Fruit fly (Drosophila melanogaster) whole organism, pupa: ENCODE data around the gene CG10035.

Experiments used
- CG10348 ChIP-seq: fragments of 200-800 bp; sonication (Bioruptor generic); IDR thresholded peaks from 2 replicates; pipeline ENCODE4 v1.3.6; 2022; ENCODE audit warnings: missing biosample characterization, missing genetic modification characterization
- CG12605 ChIP-seq: fragments of 200-800 bp; sonication (Bioruptor generic); IDR thresholded peaks from 2 replicates; pipeline ENCODE4 v1.3.6; 2022; ENCODE audit warnings: missing biosample characterization, missing genetic modification characterization
- CG13204 ChIP-seq: fragments of 200-800 bp; sonication (Bioruptor generic); optimal IDR thresholded peaks from 2 replicates; lab custom pipeline; 2018; ENCODE audit warnings: missing biosample characterization, mild to moderate bottlenecking, missing genetic modification characterization, moderate library complexity
- CG14655 ChIP-seq: fragments of 200-800 bp; sonication (Bioruptor generic); optimal IDR thresholded peaks from 3 replicates; lab custom pipeline; 2017; ENCODE audit warnings: mild to moderate bottlenecking, missing biosample characterization, missing genetic modification reagents, missing genetic modification characterization
- CG15710 ChIP-seq: fragments of 200-800 bp; sonication (Bioruptor generic); optimal IDR thresholded peaks from 2 replicates; lab custom pipeline; 2018; ENCODE audit warnings: missing biosample characterization, mild to moderate bottlenecking, missing genetic modification characterization, moderate library complexity
- CG17806 ChIP-seq: fragments of 200-800 bp; sonication (Bioruptor generic); optimal IDR thresholded peaks from 2 replicates; lab custom pipeline; 2018; ENCODE audit warnings: missing biosample characterization, mild to moderate bottlenecking, missing genetic modification characterization, moderate library complexity
- CG32121 ChIP-seq: fragments of 200-800 bp; sonication (Bioruptor generic); IDR thresholded peaks from 2 replicates; pipeline ENCODE4 v1.3.6; 2022; ENCODE audit warnings: missing biosample characterization, missing genetic modification characterization
- CG34367 ChIP-seq: fragments of 200-800 bp; sonication (Bioruptor generic); optimal IDR thresholded peaks from 2 replicates; lab custom pipeline; 2018; ENCODE audit warnings: missing biosample characterization, mild to moderate bottlenecking, missing genetic modification characterization
- CG4496 ChIP-seq: fragments of 200-800 bp; sonication (Bioruptor generic); IDR thresholded peaks from 3 replicates; pipeline ENCODE4 v1.3.6; 2022; ENCODE audit warnings: missing biosample characterization, missing genetic modification characterization
- CG8159 ChIP-seq: fragments of 200-800 bp; sonication (Bioruptor generic); optimal IDR thresholded peaks from 3 replicates; lab custom pipeline; 2018; ENCODE audit warnings: missing biosample characterization, mild to moderate bottlenecking, missing genetic modification characterization, moderate library complexity
- CG8301 ChIP-seq: fragments of 200-800 bp; sonication (Bioruptor generic); optimal IDR thresholded peaks from 2 replicates; lab custom pipeline; 2018; ENCODE audit warnings: missing biosample characterization, mild to moderate bottlenecking, missing genetic modification characterization
- CG9948 ChIP-seq: fragments of 200-800 bp; sonication (Bioruptor generic); optimal IDR thresholded peaks from 2 replicates; lab custom pipeline; 2018; ENCODE audit warnings: missing biosample characterization, mild to moderate bottlenecking, missing genetic modification characterization, moderate library complexity
- D1 ChIP-seq: fragments of 200-800 bp; sonication (Bioruptor generic); optimal IDR thresholded peaks from 2 replicates; lab custom pipeline; 2018; ENCODE audit warnings: missing biosample characterization, mild to moderate bottlenecking, missing genetic modification characterization, moderate library complexity
- EcR ChIP-seq: fragments of 200-800 bp; sonication (Bioruptor generic); optimal IDR thresholded peaks from 3 replicates; lab custom pipeline; 2019; ENCODE audit warnings: missing biosample characterization, missing genetic modification characterization, mild to moderate bottlenecking, moderate library complexity, missing genetic modification reagents
- Ets98B ChIP-seq: fragments of 200-800 bp; sonication (Bioruptor generic); IDR thresholded peaks from 2 replicates; pipeline ENCODE4 v1.3.6; 2022; ENCODE audit warnings: missing biosample characterization, missing genetic modification characterization
- Pif1A ChIP-seq: fragments of 200-800 bp; sonication (Bioruptor generic); optimal IDR thresholded peaks from 3 replicates; lab custom pipeline; 2016; ENCODE audit warnings: missing biosample characterization, missing genetic modification characterization
- Pif1B ChIP-seq: fragments of 200-800 bp; sonication (Bioruptor generic); optimal IDR thresholded peaks from 3 replicates; lab custom pipeline; 2016; ENCODE audit warnings: missing biosample characterization, missing genetic modification characterization
- Snoo ChIP-seq: fragments of 200-800 bp; sonication (Bioruptor generic); optimal IDR thresholded peaks from 3 replicates; lab custom pipeline; 2017; ENCODE audit warnings: missing biosample characterization, mild to moderate bottlenecking, missing genetic modification characterization, inconsistent platforms
- fd96Ca ChIP-seq: fragments of 200-800 bp; sonication (Bioruptor generic); IDR thresholded peaks from 3 replicates; pipeline ENCODE4 v1.3.6; 2022; ENCODE audit warnings: missing biosample characterization, missing genetic modification characterization
- gl ChIP-seq: fragments of 200-800 bp; sonication (Bioruptor generic); optimal IDR thresholded peaks from 2 replicates; lab custom pipeline; 2018; ENCODE audit warnings: missing biosample characterization, mild to moderate bottlenecking, missing genetic modification characterization
- rn ChIP-seq: fragments of 200-800 bp; sonication (Bioruptor generic); IDR thresholded peaks from 2 replicates; pipeline ENCODE4 v1.3.6; 2022; ENCODE audit warnings: missing biosample characterization, missing genetic modification characterization

Gene CG10035

dm6 chr3R:12367464-12367863 lies 15.0 kb downstream of the CG10035 start, which contains the start of gene GstD9:
TSS of gene GstD9 (minus strand) at chr3R:12367564.
- no peak for TF ChIP-seq Ets98B (GFP tag; lab: Robert Waterston, UW)
- no peak for TF ChIP-seq gl (tag; lab: Kevin White, UChicago)
- TF ChIP-seq EcR = no peak

- TF ChIP-seq gl (tag; lab: Kevin White, UChicago) (no peak), CG8159 (tag; lab: Kevin White, UChicago) (no peak), CG8301 (tag; lab: Kevin White, UChicago) (no peak), D1 (tag; lab: Kevin White, UChicago) (no peak)
- TF ChIP-seq, all 21 proteins: peak for 0
Observed at dm6 chr3R:12365887-12366286, 16.6 kb downstream of the CG10035 start.

- TF ChIP-seq fd96Ca (GFP tag; lab: Robert Waterston, UW) = no peak
- no peak for TF ChIP-seq EcR
- TF ChIP-seq Snoo (tag; lab: Kevin White, UChicago) = no peak
- TF ChIP-seq Ets98B (GFP tag; lab: Robert Waterston, UW) = no peak
- no peak for TF ChIP-seq rn (GFP tag; lab: Robert Waterston, UW)
- no peak for TF ChIP-seq CG17806 (tag; lab: Kevin White, UChicago)
- TF ChIP-seq Pif1A (GFP tag; lab: Kevin White, UChicago) = no peak
- no peak for TF ChIP-seq gl (tag; lab: Kevin White, UChicago)
- TF ChIP-seq CG14655 = no peak
- no peak for TF ChIP-seq D1 (tag; lab: Kevin White, UChicago)
- TF ChIP-seq CG8301 (tag; lab: Kevin White, UChicago) = no peak
- TF ChIP-seq CG13204 (GFP tag; lab: Kevin White, UChicago) = no peak
- no peak for TF ChIP-seq CG8159 (tag; lab: Kevin White, UChicago)
- no peak for TF ChIP-seq Pif1B (GFP tag; lab: Kevin White, UChicago)
- no peak for TF ChIP-seq CG32121 (GFP tag; lab: Robert Waterston, UW)
- TF ChIP-seq CG12605 = no peak
- no peak for TF ChIP-seq CG10348 (GFP tag; lab: Robert Waterston, UW)
- TF ChIP-seq CG9948 (tag; lab: Kevin White, UChicago) = no peak
- TF ChIP-seq CG15710 (tag; lab: Kevin White, UChicago) = no peak
Observed at dm6 chr3R:12365264-12365840, 17.1 kb downstream of the CG10035 start, which contains the start of gene GstD10. TSS of gene GstD10 (minus strand) at chr3R:12365735.

- no peak for TF ChIP-seq Pif1A (GFP tag; lab: Kevin White, UChicago)
- TF ChIP-seq CG13204 (GFP tag; lab: Kevin White, UChicago) = no peak
- TF ChIP-seq CG14655 = no peak
- TF ChIP-seq CG15710 (tag; lab: Kevin White, UChicago) = no peak
- TF ChIP-seq gl (tag; lab: Kevin White, UChicago) = no peak
- no peak for TF ChIP-seq CG17806 (tag; lab: Kevin White, UChicago)
- no peak for TF ChIP-seq Pif1B (GFP tag; lab: Kevin White, UChicago)
- TF ChIP-seq CG9948 (tag; lab: Kevin White, UChicago) = no peak
- no peak for TF ChIP-seq D1 (tag; lab: Kevin White, UChicago)
- no peak for TF ChIP-seq CG10348 (GFP tag; lab: Robert Waterston, UW)
- TF ChIP-seq fd96Ca (GFP tag; lab: Robert Waterston, UW) = no peak
- TF ChIP-seq CG12605 = no peak
- TF ChIP-seq Ets98B (GFP tag; lab: Robert Waterston, UW) = no peak
- no peak for TF ChIP-seq CG34367 (tag; lab: Kevin White, UChicago)
- TF ChIP-seq, all 21 proteins: peak for 0
Observed at dm6 chr3R:12364580-12364979, 17.9 kb downstream of the CG10035 start, which contains the start of gene Tim17a1. TSS of gene Tim17a1 (minus strand) at chr3R:12364680.

dm6 chr3R:12363544-12363943 lies 18.9 kb downstream of the CG10035 start:
- TF ChIP-seq CG34367 (tag; lab: Kevin White, UChicago) = no peak
- TF ChIP-seq CG9948 (tag; lab: Kevin White, UChicago) = no peak
- TF ChIP-seq Pif1A (GFP tag; lab: Kevin White, UChicago) = no peak
- no peak for TF ChIP-seq CG8301 (tag; lab: Kevin White, UChicago)
- no peak for TF ChIP-seq CG10348 (GFP tag; lab: Robert Waterston, UW)
- TF ChIP-seq CG14655 = no peak
- no peak for TF ChIP-seq CG15710 (tag; lab: Kevin White, UChicago)
- no peak for TF ChIP-seq Ets98B (GFP tag; lab: Robert Waterston, UW)
- TF ChIP-seq fd96Ca (GFP tag; lab: Robert Waterston, UW) = no peak
- TF ChIP-seq gl (tag; lab: Kevin White, UChicago) = no peak
- no peak for TF ChIP-seq Pif1B (GFP tag; lab: Kevin White, UChicago)
- no peak for TF ChIP-seq rn (GFP tag; lab: Robert Waterston, UW)
- TF ChIP-seq Snoo (tag; lab: Kevin White, UChicago) = no peak
- no peak for TF ChIP-seq CG8159 (tag; lab: Kevin White, UChicago)
- no peak for TF ChIP-seq CG32121 (GFP tag; lab: Robert Waterston, UW)
- no peak for TF ChIP-seq CG4496 (GFP tag; lab: Robert Waterston, UW)
- no peak for TF ChIP-seq CG17806 (tag; lab: Kevin White, UChicago)
- TF ChIP-seq EcR = no peak

dm6 chr3R:12361962-12362497 lies 20.5 kb downstream of the CG10035 start:
- TF ChIP-seq CG9948 (tag; lab: Kevin White, UChicago) (no peak), CG14655 (no peak), CG15710 (tag; lab: Kevin White, UChicago) (no peak), CG17806 (tag; lab: Kevin White, UChicago) (no peak), Pif1A (GFP tag; lab: Kevin White, UChicago) (no peak), CG10348 (GFP tag; lab: Robert Waterston, UW) (no peak), CG4496 (GFP tag; lab: Robert Waterston, UW) (no peak), CG8301 (tag; lab: Kevin White, UChicago) (no peak)
